Worm (Caenorhabditis elegans): Measurements from ENCODE around the gene srh-277.

The srh-277 gene

DNA sequence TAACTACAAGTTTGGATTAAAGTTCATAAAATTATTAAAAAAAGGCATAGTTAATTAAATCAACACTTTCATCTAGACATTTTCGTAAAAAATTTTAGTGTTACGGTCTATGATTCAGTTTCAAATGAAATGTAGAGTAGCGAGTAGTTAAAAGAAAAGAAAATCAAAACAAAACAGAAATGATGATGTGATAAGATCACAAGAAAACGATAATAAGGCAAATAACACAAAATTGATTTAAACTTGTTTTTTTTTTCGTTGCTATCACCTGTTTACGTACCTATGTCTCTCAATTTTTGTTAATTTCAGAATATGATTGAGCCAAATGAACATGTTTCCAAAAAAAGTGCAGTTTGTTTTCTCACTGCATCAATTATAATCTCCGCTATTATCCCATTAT lies 46.9 kb downstream of the srh-277 start, which contains the start of the genes F21H7.2 and F21H7.12:
Gene F21H7.2, minus strand, starts transcription at position 101 of the 400 bp plus-strand sequence.
Gene F21H7.12, plus strand, starts transcription at position 270 of the 400 bp plus-strand sequence.
- TF ChIP-seq hnd-1 (tag; optimal IDR thresholded peaks at IDR 0.05) (no peak), F13C5.2 (tag; optimal IDR thresholded peaks at IDR 0.05) (no peak), hmbx-1 (tag; optimal IDR thresholded peaks at IDR 0.05) (no peak), B0310.2 (tag; optimal IDR thresholded peaks at IDR 0.05) (no peak), tbx-37 (GFP tag; conservative IDR thresholded peaks at IDR 0.05) (no peak)

DNA sequence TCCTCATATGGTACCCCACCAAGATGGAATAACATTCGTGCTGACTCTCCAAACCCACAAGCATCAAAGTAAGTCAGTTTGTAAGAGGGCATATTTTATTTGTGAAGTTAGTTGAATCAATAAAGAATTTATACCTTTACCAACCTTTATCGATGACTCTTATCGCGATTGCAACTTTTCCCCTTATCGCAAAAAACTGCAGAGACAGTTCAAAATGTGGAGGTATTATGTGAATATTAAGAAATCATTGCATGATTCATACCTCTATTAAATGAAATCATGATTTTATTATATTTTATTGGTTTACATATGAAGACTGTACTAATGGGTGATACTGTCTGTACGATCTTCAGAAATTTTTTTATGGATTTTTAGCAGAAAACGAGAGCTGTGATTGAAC lies 49.2 kb downstream of the srh-277 start, which contains the start of gene gst-22:
Gene gst-22, minus strand, starts transcription at position 103 of the 400 bp plus-strand sequence.
- TF ChIP-seq pes-1 (GFP tag; IDR thresholded peaks at IDR 0.05) = no peak

DNA sequence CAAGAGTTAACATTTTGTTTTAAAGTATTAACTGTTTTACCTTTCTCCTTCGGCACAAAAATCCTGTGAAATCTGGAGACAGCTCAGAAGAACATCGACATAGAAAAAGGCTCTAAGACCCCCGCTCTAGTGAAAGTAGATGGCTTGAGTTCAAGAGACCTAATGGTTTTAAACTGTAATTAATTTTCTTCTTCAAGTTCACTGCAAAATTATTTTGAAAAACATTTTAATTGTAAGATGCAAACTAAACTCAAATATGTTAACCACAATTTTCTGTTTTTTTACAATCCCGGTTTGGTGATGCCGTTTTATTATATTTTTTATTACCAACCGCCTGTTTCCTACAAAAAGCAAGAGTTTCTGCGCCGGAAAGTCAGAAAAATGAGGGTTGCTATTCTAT lies 50.6 kb downstream of the srh-277 start, which contains the start of gene clec-233:
Gene clec-233, plus strand, starts transcription at position 301 of the 400 bp plus-strand sequence.
- TF ChIP-seq ceh-36 (tag; optimal IDR thresholded peaks at IDR 0.05) = no peak
- TF ChIP-seq tbx-11 (GFP tag; IDR thresholded peaks at IDR 0.05) = no peak
- TF ChIP-seq sea-1 (GFP tag; conservative IDR thresholded peaks at IDR 0.05) = no peak
- TF ChIP-seq hnd-1 (tag; optimal IDR thresholded peaks at IDR 0.05) = no peak
- no peak for TF ChIP-seq ama-1 (optimal IDR thresholded peaks at IDR 0.05)

DNA sequence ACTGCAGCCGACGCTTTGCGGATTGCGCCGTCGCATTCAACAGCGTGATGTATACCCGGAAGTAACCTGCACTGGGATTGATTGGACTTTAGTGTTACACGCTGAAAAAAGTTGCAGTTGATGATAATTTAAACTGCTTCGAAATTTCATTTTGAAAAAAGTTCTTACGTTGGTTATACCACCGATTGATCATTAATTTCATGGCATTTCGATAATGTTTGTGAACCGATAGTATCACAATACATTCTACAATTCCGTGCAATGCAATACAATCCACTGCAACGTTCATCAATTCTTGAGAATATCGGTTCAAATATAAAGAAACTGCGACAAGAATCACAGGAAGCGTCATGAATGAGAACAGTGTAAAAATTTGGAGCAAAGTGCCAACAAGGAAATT lies 52.1 kb downstream of the srh-277 start, which contains the start of gene F21H7.3:
Gene F21H7.3, minus strand, starts transcription at position 101 of the 400 bp plus-strand sequence.
- TF ChIP-seq aly-1 (tag; optimal IDR thresholded peaks at IDR 0.05) = no peak
- TF ChIP-seq hnd-1 (tag; optimal IDR thresholded peaks at IDR 0.05) = no peak
- no peak for TF ChIP-seq hmbx-1 (tag; optimal IDR thresholded peaks at IDR 0.05)
- TF ChIP-seq ceh-13 (GFP tag; optimal IDR thresholded peaks at IDR 0.05) = no peak
- no peak for TF ChIP-seq scrt-1 (GFP tag; IDR thresholded peaks at IDR 0.05)
- TF ChIP-seq tbx-37 (GFP tag; conservative IDR thresholded peaks at IDR 0.05) = no peak
- no peak for TF ChIP-seq flt-1 (GFP tag; IDR thresholded peaks at IDR 0.05)
- no peak for TF ChIP-seq ets-7 (tag; optimal IDR thresholded peaks at IDR 0.05)
- no peak for TF ChIP-seq F13C5.2 (tag; optimal IDR thresholded peaks at IDR 0.05)
- TF ChIP-seq ama-1 (optimal IDR thresholded peaks at IDR 0.05) = no peak
- TF ChIP-seq sea-1 (GFP tag; conservative IDR thresholded peaks at IDR 0.05) = no peak

DNA sequence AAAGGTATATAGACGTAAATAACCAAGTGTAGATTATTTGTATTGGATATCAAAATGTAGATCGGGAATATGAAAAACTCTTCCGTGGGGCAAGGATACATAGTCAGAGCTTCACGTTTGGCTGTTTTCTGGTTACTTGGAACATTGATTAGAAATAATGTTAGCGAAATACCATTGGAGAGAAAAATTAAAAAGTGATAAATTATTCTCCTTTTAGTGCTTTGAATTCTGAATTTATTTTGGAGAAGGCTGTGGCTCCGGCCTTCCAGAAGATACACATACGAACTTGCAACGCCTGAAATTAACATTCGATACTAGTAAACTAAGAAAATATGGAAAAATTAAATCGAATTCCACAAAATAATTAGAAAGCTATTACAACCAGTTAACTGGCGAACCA lies 52.6 kb downstream of the srh-277 start, which contains the start of gene srh-98:
Gene srh-98, minus strand, starts transcription at position 101 of the 400 bp plus-strand sequence.
- TF ChIP-seq ceh-36 (tag; optimal IDR thresholded peaks at IDR 0.05) (no peak), scrt-1 (GFP tag; IDR thresholded peaks at IDR 0.05) (no peak), pes-1 (GFP tag; IDR thresholded peaks at IDR 0.05) (no peak), sea-1 (GFP tag; conservative IDR thresholded peaks at IDR 0.05) (no peak), B0310.2 (tag; optimal IDR thresholded peaks at IDR 0.05) (no peak), F13C5.2 (tag; optimal IDR thresholded peaks at IDR 0.05) (no peak), tbx-11 (GFP tag; IDR thresholded peaks at IDR 0.05) (no peak)

Data from whole organism, early embryonic.